Worm (Caenorhabditis elegans) whole organism, late embryonic: ENCODE data around the gene ZK632.14.

Experiments used
- ama-1 ChIP-seq: fragments of 150-350 bp; optimal IDR thresholded peaks from 2 replicates; lab custom pipeline; 2014
- che-1 ChIP-seq: sonication (generic microtip); optimal IDR thresholded peaks from 2 replicates; lab custom pipeline; 2016; ENCODE audit warnings: mild to moderate bottlenecking, missing genetic modification characterization, missing compliant biosample characterization
- nhr-11 ChIP-seq: fragments of 150-350 bp; optimal IDR thresholded peaks from 2 replicates; lab custom pipeline; 2014; ENCODE audit warnings: missing biosample characterization, missing genetic modification characterization
- pha-4 ChIP-seq: fragments of 150-350 bp; optimal IDR thresholded peaks from 2 replicates; lab custom pipeline; 2018; ENCODE audit warnings: missing biosample characterization, missing genetic modification reagents, missing genetic modification characterization

ce11 chrIII:9802045-9802444 is 11.2 kb upstream of the ZK632.14 start:
- no peak for TF ChIP-seq ama-1 (lab: Kevin White, UChicago)
- no peak for TF ChIP-seq pha-4 (tag; lab: Kevin White, UChicago)
- TF ChIP-seq nhr-11 (tag; lab: Kevin White, UChicago) = no peak
- no peak for TF ChIP-seq che-1 (tag; lab: Kevin White, UChicago)
